Worm (Caenorhabditis elegans): ENCODE results near the gene fshr-1.

The fshr-1 gene

ce11 chrV:9889629-9890028 lies at the start of gene fshr-1:
Gene fshr-1, plus strand, starts transcription at chrV:9889837.
- peak; percentile 61 for TF ChIP-seq unc-62 (GFP tag; optimal IDR thresholded peaks at IDR 0.05)
- TF ChIP-seq ceh-40 (GFP tag; IDR thresholded peaks at IDR 0.05), result no peak
- TF ChIP-seq nhr-90 (tag; optimal IDR thresholded peaks at IDR 0.05), result no peak
- TF ChIP-seq rec-8 (tag; optimal IDR thresholded peaks at IDR 0.05), result no peak
- no peak for TF ChIP-seq hlh-12 (tag; optimal IDR thresholded peaks at IDR 0.05)
- peak; percentile 59 for TF ChIP-seq nhr-80 (tag; optimal IDR thresholded peaks at IDR 0.05)
- peak in 1 of 2 experiments; percentile 4 for TF ChIP-seq let-607 (tag; optimal IDR thresholded peaks at IDR 0.05)
- TF ChIP-seq C17E4.6 (GFP tag; IDR thresholded peaks at IDR 0.05), result no peak
- TF ChIP-seq F10E7.11 (tag; optimal IDR thresholded peaks at IDR 0.05), result no peak
- TF ChIP-seq mes-4 (tag; optimal IDR thresholded peaks at IDR 0.05), result no peak

DNA sequence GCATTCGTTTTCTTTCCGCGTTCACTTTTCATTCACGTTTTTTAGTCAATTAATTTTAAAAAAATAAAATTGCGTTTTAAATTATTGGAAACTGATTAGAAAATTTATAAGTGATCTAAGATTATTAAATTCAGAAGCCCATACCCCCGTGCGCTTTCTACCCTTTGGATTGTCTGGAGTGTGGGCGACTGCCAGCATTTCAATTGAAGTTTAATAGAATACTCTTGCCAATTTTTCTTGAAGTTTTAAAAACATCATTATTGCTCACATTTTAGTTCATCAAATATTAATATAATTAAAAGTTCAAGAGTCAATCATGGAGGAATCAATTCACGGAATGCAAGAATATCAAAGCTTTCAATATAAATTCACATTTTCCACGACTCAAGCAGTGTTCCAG lies 48.3 kb upstream of the fshr-1 start, which contains the start of gene sru-36:
TSS of gene sru-36 (plus strand) at position 301 of the 400 bp plus-strand sequence.
- no peak for TF ChIP-seq ztf-28 (GFP tag; IDR thresholded peaks at IDR 0.05)
- no peak for TF ChIP-seq ceh-40 (GFP tag; IDR thresholded peaks at IDR 0.05)
- TF ChIP-seq ceh-91 (GFP tag; IDR thresholded peaks at IDR 0.05), result no peak
- no peak for TF ChIP-seq nhr-27 (tag; optimal IDR thresholded peaks at IDR 0.05)
- TF ChIP-seq aptf-3 (GFP tag; IDR thresholded peaks at IDR 0.05), result no peak
- TF ChIP-seq akir-1 (GFP tag; optimal IDR thresholded peaks at IDR 0.05), result no peak
- no peak for TF ChIP-seq snpc-4 (GFP tag; optimal IDR thresholded peaks at IDR 0.05)
- TF ChIP-seq snpc-4 (tag; optimal IDR thresholded peaks at IDR 0.05), result no peak
- no peak for TF ChIP-seq unc-130 (GFP tag; optimal IDR thresholded peaks at IDR 0.05)

- no peak for TF ChIP-seq ceh-40 (GFP tag; IDR thresholded peaks at IDR 0.05)
- no peak for TF ChIP-seq ztf-6 (GFP tag; IDR thresholded peaks at IDR 0.05)
- no peak for TF ChIP-seq lin-26 (GFP tag; IDR thresholded peaks at IDR 0.05)
Observed at ce11 chrV:9843376-9843916, 46.2 kb upstream of the fshr-1 start, which contains the start of gene sru-8. Gene sru-8, plus strand, starts transcription at chrV:9843866.

DNA sequence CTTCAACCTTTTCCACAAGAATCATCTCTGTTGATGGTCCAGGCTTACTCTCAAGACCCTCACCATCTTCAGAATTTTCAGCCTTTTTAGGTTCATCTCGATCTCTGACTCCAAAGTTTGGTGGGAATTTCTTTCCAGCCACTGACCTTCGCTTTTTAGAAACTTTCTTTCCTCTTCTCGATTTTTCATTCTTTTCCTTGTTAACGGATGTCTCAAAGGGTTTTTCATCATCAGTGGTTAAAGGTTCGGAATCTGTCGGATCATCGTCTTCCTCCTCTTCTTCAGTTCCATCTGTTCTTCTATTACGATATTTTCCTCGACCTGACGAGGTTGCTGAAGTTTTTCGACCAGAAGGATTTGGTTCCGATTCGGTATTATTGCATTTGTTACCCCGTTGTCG lies 41.1 kb upstream of the fshr-1 start:
- no peak for TF ChIP-seq madf-6 (GFP tag; IDR thresholded peaks at IDR 0.05)
- no peak for TF ChIP-seq mcd-1 (GFP tag; IDR thresholded peaks at IDR 0.05)
- TF ChIP-seq ccch-3 (GFP tag; optimal IDR thresholded peaks at IDR 0.05), result no peak
- TF ChIP-seq tbp1 (GFP tag; optimal IDR thresholded peaks at IDR 0.05), result no peak
- TF ChIP-seq die-1 (tag; optimal IDR thresholded peaks at IDR 0.05), result no peak
- TF ChIP-seq aptf-2 (GFP tag; conservative IDR thresholded peaks at IDR 0.05), result no peak
- no peak for TF ChIP-seq F49E8.2 (tag; optimal IDR thresholded peaks at IDR 0.05; ENCODE audit: insufficient read depth)
- no peak for TF ChIP-seq ztf-22 (GFP tag; optimal IDR thresholded peaks at IDR 0.05)
- TF ChIP-seq sea-2 (GFP tag; IDR thresholded peaks at IDR 0.05), result no peak
- TF ChIP-seq lin-54 (GFP tag; optimal IDR thresholded peaks at IDR 0.05), result no peak
- TF ChIP-seq snpc-1.3 (tag; optimal IDR thresholded peaks at IDR 0.05; ENCODE audit: insufficient read depth), result no peak
- no peak for TF ChIP-seq T26A5.8 (tag; optimal IDR thresholded peaks at IDR 0.05)
- no peak for TF ChIP-seq let-607 (tag; optimal IDR thresholded peaks at IDR 0.05)
- no peak for TF ChIP-seq K12H6.12 (tag; optimal IDR thresholded peaks at IDR 0.05)
- TF ChIP-seq tlf-1 (GFP tag; optimal IDR thresholded peaks at IDR 0.05), result no peak
- TF ChIP-seq F37B4.10 (GFP tag; IDR thresholded peaks at IDR 0.05), result no peak
- no peak for TF ChIP-seq ZK185.1 (tag; optimal IDR thresholded peaks at IDR 0.05; ENCODE audit: poor library complexity, severe bottlenecking)
- TF ChIP-seq Y67H2A.10 (GFP tag; conservative IDR thresholded peaks at IDR 0.05), result no peak
- TF ChIP-seq efl-1 (GFP tag; optimal IDR thresholded peaks at IDR 0.05), result no peak
- no peak for TF ChIP-seq dpff-1 (tag; optimal IDR thresholded peaks at IDR 0.05)

All from whole organism, young adult.